In the genomic region with DNA sequence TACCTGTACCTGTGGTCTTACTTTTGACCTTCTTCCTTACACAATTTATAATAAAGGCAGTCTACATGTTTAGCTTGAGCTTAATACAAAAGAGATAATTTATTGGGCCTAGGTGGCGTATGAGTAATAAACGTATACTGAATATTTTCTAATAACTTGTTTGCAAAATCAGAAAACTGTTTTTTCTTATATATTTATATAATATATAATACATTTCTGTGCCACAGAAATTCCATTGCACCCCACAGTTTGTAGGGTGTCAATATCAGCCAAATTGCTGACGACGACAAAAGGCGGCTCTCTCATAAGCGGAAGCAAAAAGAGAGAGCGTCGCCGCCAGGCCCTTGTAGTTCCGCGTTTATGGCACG, we compare ENCODE assay signal across 2 fruit fly cellular contexts.
TF ChIP-seq lines count a peak whose summit lies in the region.

No protein-coding gene starts in this region.

- TF ChIP-seq CTCF in whole organism, embryonic (GFP tag; optimal IDR thresholded peaks at IDR 0.05; lab: Kevin White, UChicago), result no peak

TF ChIP-seq in whole organism, embryonic, 481 proteins besides CTCF, POLR2A, EP300 and RAD21:
- TF ChIP-seq dpn (GFP tag; optimal IDR thresholded peaks at IDR 0.05; lab: Kevin White, UChicago) (no peak), Taf1 (GFP tag; IDR thresholded peaks at IDR 0.05; lab: Robert Waterston, UW) (no peak), luna (GFP tag; optimal IDR thresholded peaks at IDR 0.05; lab: Kevin White, UChicago) (no peak), gcm2 (GFP tag; optimal IDR thresholded peaks at IDR 0.05; lab: Kevin White, UChicago) (no peak), insv (GFP tag; optimal IDR thresholded peaks at IDR 0.05; lab: Kevin White, UChicago) (no peak), jumu (GFP tag; optimal IDR thresholded peaks at IDR 0.05; lab: Kevin White, UChicago) (no peak), dati (GFP tag; IDR thresholded peaks at IDR 0.05; lab: Robert Waterston, UW) (no peak), hkb (optimal IDR thresholded peaks at IDR 0.05; lab: Kevin White, UChicago) (no peak), hkb (GFP tag; IDR thresholded peaks at IDR 0.05; lab: Robert Waterston, UW) (no peak), hbn (GFP tag; IDR thresholded peaks at IDR 0.05; lab: Robert Waterston, UW; ENCODE audit: partially characterized antibody) (no peak), Trl (optimal IDR thresholded peaks at IDR 0.05; lab: Kevin White, UChicago) (peak in 1 of 2 experiments; percentile 23), Trl (GFP tag; optimal IDR thresholded peaks at IDR 0.05; lab: Kevin White, UChicago) (no peak), tx (GFP tag; optimal IDR thresholded peaks at IDR 0.05; lab: Kevin White, UChicago) (no peak), CG11560 (tag; IDR thresholded peaks at IDR 0.05; lab: Robert Waterston, UW) (peak; percentile 31; the same call in 1 of the 3 replicates), ranshi (GFP tag; IDR thresholded peaks at IDR 0.05; lab: Robert Waterston, UW) (peak; percentile 5; the same call in 1 of the 2 replicates), Usf (GFP tag; optimal IDR thresholded peaks at IDR 0.05; lab: Kevin White, UChicago) (no peak), CG14667 (GFP tag; IDR thresholded peaks at IDR 0.05; lab: Robert Waterston, UW) (peak; percentile 26), cas (GFP tag; IDR thresholded peaks at IDR 0.05; lab: Robert Waterston, UW) (no peak), CG7271 (tag; optimal IDR thresholded peaks at IDR 0.05; lab: Kevin White, UChicago) (no peak), CG18764 (GFP tag; optimal IDR thresholded peaks at IDR 0.05; lab: Kevin White, UChicago) (no peak), ewg (GFP tag; optimal IDR thresholded peaks at IDR 0.05; lab: Kevin White, UChicago) (no peak), sisA (GFP tag; IDR thresholded peaks at IDR 0.05; lab: Robert Waterston, UW) (no peak; the same call in 1 of the 2 replicates), Gsc (GFP tag; IDR thresholded peaks at IDR 0.05; lab: Robert Waterston, UW) (0 out of 2 replicates have a peak, but pooled peaks have one; percentile 20), CG11247 (GFP tag; IDR thresholded peaks at IDR 0.05; lab: Robert Waterston, UW) (no peak), mirr (GFP tag; optimal IDR thresholded peaks at IDR 0.05; lab: Kevin White, UChicago) (no peak), lmd (GFP tag; IDR thresholded peaks at IDR 0.05; lab: Robert Waterston, UW) (no peak; the same call in 1 of the 2 replicates), zf30C (GFP tag; optimal IDR thresholded peaks at IDR 0.05; lab: Kevin White, UChicago) (no peak), B-H2 (GFP tag; optimal IDR thresholded peaks at IDR 0.05; lab: Kevin White, UChicago) (no peak), Ada2b (GFP tag; IDR thresholded peaks at IDR 0.05; lab: Robert Waterston, UW) (no peak), D19A (tag; optimal IDR thresholded peaks at IDR 0.05; lab: Kevin White, UChicago) (peak; percentile 96), CG4820 (GFP tag; optimal IDR thresholded peaks at IDR 0.05; lab: Kevin White, UChicago) (no peak), Rx (GFP tag; IDR thresholded peaks at IDR 0.05; lab: Robert Waterston, UW) (no peak), PHDP (tag; optimal IDR thresholded peaks at IDR 0.05; lab: Kevin White, UChicago) (no peak), H2.0 (GFP tag; IDR thresholded peaks at IDR 0.05; lab: Robert Waterston, UW) (0 out of 2 replicates have a peak, but pooled peaks have one; percentile 2)

TF ChIP-seq in whole organism, wandering third instar larva, 38 proteins besides CTCF, POLR2A, EP300 and RAD21:
- TF ChIP-seq Sp1 (GFP tag; optimal IDR thresholded peaks at IDR 0.05; lab: Kevin White, UChicago), result no peak
- peak; percentile 29 for TF ChIP-seq Dif (GFP tag; optimal IDR thresholded peaks at IDR 0.05; lab: Kevin White, UChicago; ENCODE audit: partially characterized antibody)
- peak; percentile 29 for TF ChIP-seq usp (GFP tag; optimal IDR thresholded peaks at IDR 0.05; lab: Kevin White, UChicago)
